Worm (Caenorhabditis elegans): ENCODE measurements around the gene srd-58.

The srd-58 gene

DNA sequence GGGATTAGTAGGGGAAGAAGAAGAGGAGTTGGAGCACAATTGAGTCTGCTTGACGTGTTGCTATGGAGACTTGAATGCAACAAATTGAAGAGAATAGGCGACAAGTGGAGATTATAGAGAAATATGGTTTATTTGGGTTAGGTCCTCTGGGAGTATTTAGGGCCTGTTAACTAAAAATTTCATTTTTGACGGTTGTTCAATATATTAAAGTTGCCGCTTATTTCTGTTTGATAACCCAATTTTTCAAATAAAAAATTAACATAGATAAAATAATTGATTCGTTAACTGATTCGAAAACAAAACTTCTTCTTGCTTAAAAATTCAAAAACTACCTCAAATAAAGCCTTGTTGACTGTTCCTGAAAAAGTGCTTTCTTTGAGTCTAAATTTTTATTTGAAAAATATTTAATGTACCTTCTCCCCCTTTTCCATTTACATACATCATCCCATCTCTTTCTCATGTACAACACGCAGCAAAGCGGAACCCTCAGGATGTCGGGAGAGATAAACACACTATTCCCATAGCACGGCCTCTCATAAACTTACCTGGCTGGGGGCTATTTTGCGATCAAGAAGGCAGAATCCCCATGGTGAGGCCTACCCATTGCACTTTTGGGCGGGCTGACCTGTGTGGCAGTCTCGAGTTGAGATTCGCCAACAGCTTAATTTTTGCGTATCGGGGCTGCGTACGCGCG, 33.4 kb downstream of the srd-58 start, which contains the start of gene dyf-13:
TSS of gene dyf-13 (minus strand) at position 51 of the 694 bp plus-strand sequence.
- no peak for TF ChIP-seq let-526 (GFP tag; IDR thresholded peaks at IDR 0.05)
- TF ChIP-seq F39B2.1 (GFP tag; IDR thresholded peaks at IDR 0.05), result no peak
- TF ChIP-seq unc-130 (GFP tag; optimal IDR thresholded peaks at IDR 0.05), result no peak
- 0 out of 2 replicates have a peak, but pooled peaks have one; percentile 41 for TF ChIP-seq egl-18 (GFP tag; IDR thresholded peaks at IDR 0.05)
- no peak for TF ChIP-seq tbx-9 (tag; optimal IDR thresholded peaks at IDR 0.05; ENCODE audit: borderline replicate concordance)
- no peak for TF ChIP-seq cebp-1 (GFP tag; IDR thresholded peaks at IDR 0.05)
- no peak for TF ChIP-seq cebp-1 (tag; optimal IDR thresholded peaks at IDR 0.05)
- no peak for TF ChIP-seq B0035.1 (tag; optimal IDR thresholded peaks at IDR 0.05)
- TF ChIP-seq sptf-2 (GFP tag; optimal IDR thresholded peaks at IDR 0.05), result no peak
- no peak for TF ChIP-seq T26A5.8 (tag; optimal IDR thresholded peaks at IDR 0.05)
- TF ChIP-seq cebp-2 (GFP tag; IDR thresholded peaks at IDR 0.05), result no peak
- no peak for TF ChIP-seq bed-2 (GFP tag; IDR thresholded peaks at IDR 0.05)
- no peak for TF ChIP-seq F33H1.4 (GFP tag; IDR thresholded peaks at IDR 0.05)
- peak; percentile 29 for TF ChIP-seq tbp1 (GFP tag; optimal IDR thresholded peaks at IDR 0.05)
- no peak for TF ChIP-seq zfh-2 (GFP tag; conservative IDR thresholded peaks at IDR 0.05)
- no peak for TF ChIP-seq rcor-1 (GFP tag; IDR thresholded peaks at IDR 0.05)
- TF ChIP-seq Y53G8AR.9 (GFP tag; conservative IDR thresholded peaks at IDR 0.05), result no peak
- peak; percentile 86 for TF ChIP-seq snpc-1.1 (tag; optimal IDR thresholded peaks at IDR 0.05; ENCODE audit: insufficient read depth)
- TF ChIP-seq C17E4.6 (GFP tag; IDR thresholded peaks at IDR 0.05), result no peak
- no peak for TF ChIP-seq lin-26 (GFP tag; IDR thresholded peaks at IDR 0.05)
- TF ChIP-seq lin-35 (GFP tag; optimal IDR thresholded peaks at IDR 0.05), result no peak
- 0 out of 2 replicates have a peak, but pooled peaks have one; percentile 60 for TF ChIP-seq aptf-2 (GFP tag; conservative IDR thresholded peaks at IDR 0.05)
- TF ChIP-seq attf-6 (GFP tag; IDR thresholded peaks at IDR 0.05), result no peak
- peak; percentile 45 for TF ChIP-seq snpc-3.4 (tag; optimal IDR thresholded peaks at IDR 0.05)
- TF ChIP-seq K11D2.4 (GFP tag; IDR thresholded peaks at IDR 0.05), result no peak
- no peak; the same call in 1 of the 2 replicates for TF ChIP-seq hmg-1.2 (GFP tag; IDR thresholded peaks at IDR 0.05)
- no peak for TF ChIP-seq F57A8.1 (GFP tag; optimal IDR thresholded peaks at IDR 0.05)
- TF ChIP-seq dox-1 (GFP tag; IDR thresholded peaks at IDR 0.05), result no peak
- TF ChIP-seq snpc-4 (GFP tag; optimal IDR thresholded peaks at IDR 0.05), result peak; percentile 70
- TF ChIP-seq snpc-4 (tag; optimal IDR thresholded peaks at IDR 0.05), result peak in 3 of 4 experiments; percentile 82 to 86 (median 84)
- TF ChIP-seq egl-44 (GFP tag; IDR thresholded peaks at IDR 0.05), result no peak
- 0 out of 2 replicates have a peak, but pooled peaks have one; percentile 30 for TF ChIP-seq ztf-25 (GFP tag; IDR thresholded peaks at IDR 0.05)
- TF ChIP-seq C06A6.2 (GFP tag; conservative IDR thresholded peaks at IDR 0.05), result no peak
- TF ChIP-seq sdz-38 (tag; optimal IDR thresholded peaks at IDR 0.05), result no peak

- TF ChIP-seq lin-35 (GFP tag; optimal IDR thresholded peaks at IDR 0.05) (no peak), F39B2.1 (GFP tag; IDR thresholded peaks at IDR 0.05) (no peak)
Measured at ce11 chrII:7168712-7169111, 36.1 kb downstream of the srd-58 start, which contains the start of gene col-36. col-36 (minus strand) TSS chrII:7168812.

ce11 chrII:7166768-7167167, 38.1 kb downstream of the srd-58 start:
- no peak for TF ChIP-seq dpff-1 (tag; optimal IDR thresholded peaks at IDR 0.05)
- peak in 1 of 2 experiments; percentile 3 for TF ChIP-seq let-607 (tag; optimal IDR thresholded peaks at IDR 0.05)
- no peak for TF ChIP-seq fkh-3 (tag; optimal IDR thresholded peaks at IDR 0.05)
- TF ChIP-seq zim-3 (tag; optimal IDR thresholded peaks at IDR 0.05), result no peak
- no peak for TF ChIP-seq dpl-1 (GFP tag; optimal IDR thresholded peaks at IDR 0.05)
- TF ChIP-seq chd-7 (tag; optimal IDR thresholded peaks at IDR 0.05), result no peak
- no peak for TF ChIP-seq snpc-4 (GFP tag; optimal IDR thresholded peaks at IDR 0.05)
- no peak for TF ChIP-seq snpc-4 (tag; optimal IDR thresholded peaks at IDR 0.05)
- no peak for TF ChIP-seq K12H6.12 (tag; optimal IDR thresholded peaks at IDR 0.05)
- no peak for TF ChIP-seq nfyb-1 (GFP tag; IDR thresholded peaks at IDR 0.05)
- no peak for TF ChIP-seq ets-4 (GFP tag; optimal IDR thresholded peaks at IDR 0.05)
- TF ChIP-seq repo-1 (tag; optimal IDR thresholded peaks at IDR 0.05), result no peak
- no peak for TF ChIP-seq akir-1 (GFP tag; optimal IDR thresholded peaks at IDR 0.05)
- TF ChIP-seq nhr-80 (tag; optimal IDR thresholded peaks at IDR 0.05), result peak; percentile 76
